Worm (Caenorhabditis elegans) whole organism, early embryonic: Measurements from ENCODE around the gene srab-8.

Experiments
- B0310.2 ChIP-seq: sonication (generic microtip); optimal IDR thresholded peaks from 2 replicates; lab custom pipeline; 2016; ENCODE audit warnings: mild to moderate bottlenecking, missing genetic modification characterization, missing compliant biosample characterization
- aly-1 ChIP-seq: sonication (generic microtip); optimal IDR thresholded peaks from 2 replicates; lab custom pipeline; 2016; ENCODE audit warnings: missing genetic modification characterization, missing compliant biosample characterization
- ama-1 ChIP-seq: fragments of 150-350 bp; optimal IDR thresholded peaks from 2 replicates; lab custom pipeline; 2014
- flt-1 ChIP-seq: fragments of 200-800 bp; sonication (Bioruptor generic); IDR thresholded peaks from 2 replicates; pipeline ENCODE4 v1.3.6; 2022; ENCODE audit warnings: missing genetic modification characterization, missing compliant biosample characterization
- hmbx-1 ChIP-seq: sonication (generic microtip); optimal IDR thresholded peaks from 2 replicates; lab custom pipeline; 2016; ENCODE audit warnings: mild to moderate bottlenecking, missing genetic modification characterization, missing compliant biosample characterization
- hmg-4 ChIP-seq: fragments of 200-800 bp; sonication (Bioruptor generic); optimal IDR thresholded peaks from 2 replicates; lab custom pipeline; 2018; ENCODE audit warnings: mild to moderate bottlenecking, missing genetic modification characterization, missing compliant biosample characterization
- tbx-11 ChIP-seq: fragments of 200-800 bp; sonication (Bioruptor generic); IDR thresholded peaks from 2 replicates; pipeline ENCODE4 v1.3.6; 2022; ENCODE audit warnings: missing genetic modification characterization, missing compliant biosample characterization
- tra-4 ChIP-seq: sonication (generic microtip); optimal IDR thresholded peaks from 2 replicates; lab custom pipeline; 2017; ENCODE audit warnings: missing genetic modification characterization, missing compliant biosample characterization

- no peak for TF ChIP-seq tbx-11 (GFP tag; lab: Robert Waterston, UW)
- TF ChIP-seq aly-1 (tag; lab: Kevin White, UChicago): no peak
- no peak for TF ChIP-seq hmbx-1 (tag; lab: Kevin White, UChicago)
- no peak for TF ChIP-seq flt-1 (GFP tag; lab: Robert Waterston, UW)
- no peak for TF ChIP-seq tra-4 (tag; lab: Kevin White, UChicago)
- no peak for TF ChIP-seq ama-1 (lab: Kevin White, UChicago)
- no peak for TF ChIP-seq B0310.2 (tag; lab: Kevin White, UChicago)
- TF ChIP-seq hmg-4 (GFP tag; lab: Kevin White, UChicago): no peak
These were observed 14.0 kb upstream of the srab-8 start for ce11 chrV:3162299-3162698.
